Worm (Caenorhabditis elegans) whole organism, L3 larva: ENCODE results near the gene comt-1.

Experiments used
- R02D3.7 ChIP-seq: fragments of 150-350 bp; optimal IDR thresholded peaks from 2 replicates; lab custom pipeline; 2014; ENCODE audit warnings: missing biosample characterization, missing genetic modification characterization
- ZK546.5 ChIP-seq: sonication (generic microtip); optimal IDR thresholded peaks from 2 replicates; lab custom pipeline; 2017; ENCODE audit warnings: missing biosample characterization, missing genetic modification characterization
- ama-1 ChIP-seq: fragments of 150-350 bp; optimal IDR thresholded peaks from 2 replicates; lab custom pipeline; 2018
- elt-2 ChIP-seq: sonication (generic microtip); optimal IDR thresholded peaks from 2 replicates; lab custom pipeline; 2016; ENCODE audit warnings: missing genetic modification reagents, mild to moderate bottlenecking, missing genetic modification characterization, missing compliant biosample characterization
- elt-3 ChIP-seq, 3 experiments: fragments of 150-350 bp in 1 of 3; sonication (generic microtip) in 2 of 3; optimal IDR thresholded peaks; 2 replicates in 2 of 3; 4 replicates in 1 of 3; lab custom pipeline; 2014 to 2017; ENCODE audit warnings: missing biosample characterization in 3 of 3, missing genetic modification characterization in 3 of 3
- fos-1 ChIP-seq: fragments of 150-350 bp; optimal IDR thresholded peaks from 2 replicates; lab custom pipeline; 2014; ENCODE audit warnings: missing biosample characterization, missing genetic modification characterization
- nhr-11 ChIP-seq: fragments of 150-350 bp; optimal IDR thresholded peaks from 2 replicates; lab custom pipeline; 2014; ENCODE audit warnings: missing biosample characterization, missing genetic modification characterization
- nhr-12 ChIP-seq: fragments of 150-350 bp; optimal IDR thresholded peaks from 2 replicates; lab custom pipeline; 2014; ENCODE audit warnings: missing biosample characterization, missing genetic modification characterization
- nhr-76 ChIP-seq: fragments of 150-350 bp; sonication (generic microtip); optimal IDR thresholded peaks from 5 replicates; lab custom pipeline; 2014; ENCODE audit warnings: missing biosample characterization, missing genetic modification characterization
- pha-4 ChIP-seq: fragments of 150-350 bp; optimal IDR thresholded peaks from 2 replicates; lab custom pipeline; 2014; ENCODE audit warnings: missing biosample characterization, missing genetic modification reagents, missing genetic modification characterization
- pqm-1 ChIP-seq: fragments of 150-350 bp; optimal IDR thresholded peaks from 2 replicates; lab custom pipeline; 2017; ENCODE audit warnings: missing biosample characterization, missing genetic modification characterization, inconsistent platforms
- unc-39 ChIP-seq: sonication (generic microtip); optimal IDR thresholded peaks from 4 replicates; lab custom pipeline; 2017; ENCODE audit warnings: missing biosample characterization, missing genetic modification characterization
- ztf-11 ChIP-seq: fragments of 150-350 bp; optimal IDR thresholded peaks from 2 replicates; lab custom pipeline; 2014; ENCODE audit warnings: missing biosample characterization, missing genetic modification characterization
- ztf-4 ChIP-seq: fragments of 150-350 bp; optimal IDR thresholded peaks from 2 replicates; lab custom pipeline; 2014; ENCODE audit warnings: missing biosample characterization, missing genetic modification characterization

- TF ChIP-seq R02D3.7 (tag; lab: Kevin White, UChicago) (no peak), ZK546.5 (no peak), ama-1 (lab: Kevin White, UChicago) (no peak), nhr-11 (tag; lab: Kevin White, UChicago) (no peak), nhr-76 (tag; lab: Kevin White, UChicago) (no peak), elt-3 (tag; optimal IDR thresholded peaks at IDR 0.05; lab: Kevin White, UChicago) (no peak), nhr-12 (no peak), ztf-4 (tag; lab: Kevin White, UChicago) (no peak), ztf-11 (tag; lab: Kevin White, UChicago) (no peak), pha-4 (no peak), elt-2 (no peak), fos-1 (tag; lab: Kevin White, UChicago) (no peak), pqm-1 (no peak), unc-39 (no peak)
Measured at ce11 chrX:2877433-2877832, 15.2 kb upstream of the comt-1 start.
